Fruit fly (Drosophila melanogaster) whole organism, embryonic: ENCODE data around the gene Shal.

Source experiments
- Awh ChIP-seq: fragments of 200-800 bp; sonication (Bioruptor generic); IDR thresholded peaks from 2 replicates; pipeline ENCODE4, ENCODE4 v1.3.6; 2022; ENCODE audit warnings: missing biosample characterization, missing genetic modification characterization
- Bgb ChIP-seq: fragments of 200-800 bp; sonication (Bioruptor generic); IDR thresholded peaks from 2 replicates; pipeline ENCODE4 v1.3.6; 2022; ENCODE audit warnings: missing biosample characterization, missing genetic modification characterization; ENCODE audit not compliant: partially characterized antibody
- CG11398 ChIP-seq: fragments of 200-800 bp; sonication (Bioruptor generic); optimal IDR thresholded peaks from 2 replicates; lab custom pipeline; 2016; ENCODE audit warnings: missing biosample characterization, missing genetic modification characterization
- CG11695 ChIP-seq: fragments of 200-800 bp; sonication (Bioruptor generic); IDR thresholded peaks from 3 replicates; pipeline ENCODE4 v1.3.6; 2022; ENCODE audit warnings: missing biosample characterization, missing genetic modification characterization
- CG12744 ChIP-seq: fragments of 200-800 bp; sonication (Bioruptor generic); optimal IDR thresholded peaks from 2 replicates; lab custom pipeline; 2016; ENCODE audit warnings: missing biosample characterization, missing genetic modification characterization
- CG14050 ChIP-seq: fragments of 200-800 bp; sonication (Bioruptor generic); IDR thresholded peaks from 3 replicates; pipeline ENCODE4 v1.3.6; 2022; ENCODE audit warnings: missing biosample characterization, missing genetic modification characterization
- CG16779 ChIP-seq: fragments of 200-800 bp; sonication (Bioruptor generic); IDR thresholded peaks from 2 replicates; pipeline ENCODE4 v1.3.6; 2022; ENCODE audit warnings: missing biosample characterization, missing genetic modification characterization
- CG17912 ChIP-seq: fragments of 200-800 bp; sonication (Bioruptor generic); optimal IDR thresholded peaks from 2 replicates; lab custom pipeline; 2018; ENCODE audit warnings: missing biosample characterization, mild to moderate bottlenecking, missing genetic modification characterization
- CG18599 ChIP-seq: fragments of 200-800 bp; sonication (Bioruptor generic); optimal IDR thresholded peaks from 3 replicates; lab custom pipeline; 2017; ENCODE audit warnings: missing biosample characterization, missing genetic modification characterization, mild to moderate bottlenecking, moderate library complexity, missing genetic modification reagents
- CG2199 ChIP-seq: fragments of 200-800 bp; sonication (Bioruptor generic); IDR thresholded peaks from 3 replicates; pipeline ENCODE4 v1.3.6; 2022; ENCODE audit warnings: missing biosample characterization, missing genetic modification characterization
- CG2712 ChIP-seq: fragments of 200-800 bp; optimal IDR thresholded peaks from 3 replicates; lab custom pipeline; 2019; ENCODE audit warnings: missing biosample characterization, mild to moderate bottlenecking, missing genetic modification characterization, moderate library complexity
- CG3065 ChIP-seq: fragments of 200-800 bp; sonication (Bioruptor generic); optimal IDR thresholded peaks from 2 replicates; lab custom pipeline; 2016; ENCODE audit warnings: missing biosample characterization, missing genetic modification characterization
- CG31224 ChIP-seq: fragments of 200-800 bp; sonication (Bioruptor generic); IDR thresholded peaks from 2 replicates; pipeline ENCODE4 v1.3.6; 2022; ENCODE audit warnings: missing biosample characterization, missing genetic modification characterization
- CG31365 ChIP-seq: fragments of 200-800 bp; sonication (Bioruptor generic); optimal IDR thresholded peaks from 2 replicates; lab custom pipeline; 2018; ENCODE audit warnings: missing biosample characterization, mild to moderate bottlenecking, missing genetic modification characterization
- CG34224 ChIP-seq: fragments of 200-800 bp; sonication (Bioruptor generic); IDR thresholded peaks from 3 replicates; pipeline ENCODE4 v1.3.6; 2022; ENCODE audit warnings: missing biosample characterization, missing genetic modification characterization; ENCODE audit not compliant: partially characterized antibody
- CG42726 ChIP-seq: fragments of 200-800 bp; sonication (Bioruptor generic); IDR thresholded peaks from 2 replicates; pipeline ENCODE4 v1.3.6; 2022; ENCODE audit warnings: missing biosample characterization, missing genetic modification characterization; ENCODE audit not compliant: partially characterized antibody
- CG4820 ChIP-seq: fragments of 200-800 bp; sonication (Bioruptor generic); optimal IDR thresholded peaks from 3 replicates; lab custom pipeline; 2016; ENCODE audit warnings: missing biosample characterization, missing genetic modification characterization
- CG9876 ChIP-seq: fragments of 200-800 bp; sonication (Bioruptor generic); optimal IDR thresholded peaks from 2 replicates; lab custom pipeline; 2016; ENCODE audit warnings: missing biosample characterization, missing genetic modification characterization
- Dfd ChIP-seq, 2 experiments: fragments of >200 bp; optimal IDR thresholded peaks; 2 replicates each; lab custom pipeline; 2017; ENCODE audit warnings: missing biosample characterization in 2 of 2, missing genetic modification characterization in 2 of 2
- Fer1 ChIP-seq: fragments of 200-800 bp; sonication (Bioruptor generic); optimal IDR thresholded peaks from 2 replicates; lab custom pipeline; 2017; ENCODE audit warnings: missing biosample characterization, mild to moderate bottlenecking, missing genetic modification characterization
- HHEX ChIP-seq: fragments of 200-800 bp; sonication (Bioruptor generic); optimal IDR thresholded peaks from 3 replicates; lab custom pipeline; 2017; ENCODE audit warnings: missing biosample characterization, mild to moderate bottlenecking, missing genetic modification characterization, missing genetic modification reagents
- HLH4C ChIP-seq: fragments of 200-800 bp; sonication (Bioruptor generic); IDR thresholded peaks from 3 replicates; pipeline ENCODE4 v1.3.6; 2022; ENCODE audit warnings: missing biosample characterization, missing genetic modification characterization; ENCODE audit not compliant: partially characterized antibody
- HLH54F ChIP-seq: fragments of 200-800 bp; sonication (Bioruptor generic); optimal IDR thresholded peaks from 3 replicates; lab custom pipeline; 2016; ENCODE audit warnings: missing biosample characterization, missing genetic modification characterization
- MTF-1 ChIP-seq: fragments of 200-800 bp; sonication (Bioruptor generic); optimal IDR thresholded peaks from 2 replicates; lab custom pipeline; 2018; ENCODE audit warnings: missing biosample characterization, mild to moderate bottlenecking, missing genetic modification characterization, borderline replicate concordance
- Mad ChIP-seq: fragments of 200-800 bp; sonication (Bioruptor generic); optimal IDR thresholded peaks from 2 replicates; lab custom pipeline; 2016; ENCODE audit warnings: missing biosample characterization, missing genetic modification characterization
- Oaz ChIP-seq: fragments of 200-800 bp; sonication (Bioruptor generic); IDR thresholded peaks from 2 replicates; pipeline ENCODE4 v1.3.6; 2022; ENCODE audit warnings: missing biosample characterization, missing genetic modification characterization
- Opbp ChIP-seq: fragments of 200-800 bp; sonication (Bioruptor generic); IDR thresholded peaks from 3 replicates; pipeline ENCODE4 v1.3.6; 2022; ENCODE audit warnings: missing biosample characterization, missing genetic modification characterization; ENCODE audit not compliant: partially characterized antibody
- Vsx1 ChIP-seq: fragments of 200-800 bp; sonication (Bioruptor generic); optimal IDR thresholded peaks from 2 replicates; lab custom pipeline; 2017; ENCODE audit warnings: missing biosample characterization, mild to moderate bottlenecking, missing genetic modification characterization, missing genetic modification reagents
- amos ChIP-seq: fragments of 200-800 bp; sonication (Bioruptor generic); IDR thresholded peaks from 2 replicates; pipeline ENCODE4 v1.3.6; 2022; ENCODE audit warnings: missing biosample characterization, missing genetic modification characterization; ENCODE audit not compliant: partially characterized antibody
- bbx ChIP-seq: fragments of 200-800 bp; sonication (Bioruptor generic); IDR thresholded peaks from 2 replicates; pipeline ENCODE4 v1.3.6; 2022; ENCODE audit warnings: missing biosample characterization, missing genetic modification characterization; ENCODE audit not compliant: partially characterized antibody
- chif ChIP-seq, 2 experiments: fragments of 200-800 bp; sonication (Bioruptor generic); optimal IDR thresholded peaks; 3 replicates each; lab custom pipeline; 2016; ENCODE audit warnings: missing biosample characterization in 2 of 2, missing genetic modification characterization in 2 of 2
- cwo ChIP-seq: fragments of 200-800 bp; sonication (Bioruptor generic); optimal IDR thresholded peaks from 3 replicates; lab custom pipeline; 2017; ENCODE audit warnings: missing biosample characterization, missing genetic modification characterization, mild to moderate bottlenecking, moderate library complexity, missing genetic modification reagents
- dimm ChIP-seq: fragments of 200-800 bp; sonication (Bioruptor generic); IDR thresholded peaks from 2 replicates; pipeline ENCODE4 v1.3.6; 2022; ENCODE audit warnings: missing biosample characterization, missing genetic modification characterization
- dm ChIP-seq: fragments of 200-800 bp; sonication (Bioruptor generic); optimal IDR thresholded peaks from 3 replicates; lab custom pipeline; 2016; ENCODE audit warnings: missing biosample characterization, missing genetic modification characterization
- dmrt11E ChIP-seq: fragments of 200-800 bp; sonication (Bioruptor generic); optimal IDR thresholded peaks from 3 replicates; lab custom pipeline; 2018; ENCODE audit warnings: missing biosample characterization, mild to moderate bottlenecking, missing genetic modification characterization, moderate library complexity
- dmrt99B ChIP-seq: fragments of 200-800 bp; sonication (Bioruptor generic); optimal IDR thresholded peaks from 2 replicates; lab custom pipeline; 2018; ENCODE audit warnings: missing biosample characterization, mild to moderate bottlenecking, missing genetic modification characterization, moderate library complexity
- en ChIP-seq: fragments of 200-800 bp; sonication (Bioruptor generic); optimal IDR thresholded peaks from 2 replicates; lab custom pipeline; 2016; ENCODE audit warnings: missing biosample characterization, missing genetic modification characterization
- eve ChIP-seq, 2 experiments: fragments of >200 bp; optimal IDR thresholded peaks; 2 replicates each; lab custom pipeline; 2017; ENCODE audit warnings: missing biosample characterization in 2 of 2, missing genetic modification characterization in 2 of 2
- ewg ChIP-seq: fragments of 200-800 bp; sonication (Bioruptor generic); optimal IDR thresholded peaks from 3 replicates; lab custom pipeline; 2017; ENCODE audit warnings: mild to moderate bottlenecking, missing biosample characterization, missing genetic modification reagents, missing genetic modification characterization
- gem ChIP-seq: fragments of 200-800 bp; sonication (Bioruptor generic); optimal IDR thresholded peaks from 2 replicates; lab custom pipeline; 2019; ENCODE audit warnings: missing biosample characterization, mild to moderate bottlenecking, missing genetic modification characterization, moderate library complexity
- lbe ChIP-seq: fragments of 200-800 bp; sonication (Bioruptor generic); optimal IDR thresholded peaks from 2 replicates; lab custom pipeline; 2016; ENCODE audit warnings: missing biosample characterization, mild to moderate bottlenecking, missing genetic modification characterization
- pita ChIP-seq: fragments of 200-800 bp; sonication (Bioruptor generic); optimal IDR thresholded peaks from 2 replicates; lab custom pipeline; 2017; ENCODE audit warnings: missing biosample characterization, mild to moderate bottlenecking, missing genetic modification characterization
- pros ChIP-seq: fragments of 200-800 bp; sonication (Bioruptor generic); optimal IDR thresholded peaks from 3 replicates; lab custom pipeline; 2019; ENCODE audit warnings: missing biosample characterization, mild to moderate bottlenecking, missing genetic modification characterization, moderate library complexity
- rib ChIP-seq: fragments of 200-800 bp; sonication (Bioruptor generic); IDR thresholded peaks from 2 replicates; pipeline ENCODE4 v1.3.6; 2022; ENCODE audit warnings: missing biosample characterization, missing genetic modification characterization
- sc ChIP-seq, 3 experiments: fragments of >200 bp in 2 of 3; fragments of 200-800 bp in 1 of 3; sonication (Bioruptor generic) in 1 of 3; optimal IDR thresholded peaks; 2 replicates in 2 of 3; 3 replicates in 1 of 3; lab custom pipeline; 2017; ENCODE audit warnings: mild to moderate bottlenecking in 1 of 3, missing biosample characterization in 1 of 3, missing genetic modification characterization in 1 of 3, missing genetic modification reagents in 1 of 3
- sens-2 ChIP-seq: fragments of 200-800 bp; sonication (Bioruptor generic); IDR thresholded peaks from 2 replicates; pipeline ENCODE4 v1.3.6; 2022; ENCODE audit warnings: missing biosample characterization, missing genetic modification characterization
- shn ChIP-seq: fragments of 200-800 bp; sonication (Bioruptor generic); optimal IDR thresholded peaks from 3 replicates; lab custom pipeline; 2016; ENCODE audit warnings: missing biosample characterization, missing genetic modification characterization
- wdn ChIP-seq: fragments of 200-800 bp; sonication (Bioruptor generic); IDR thresholded peaks from 2 replicates; pipeline ENCODE4 v1.3.6; 2022; ENCODE audit warnings: missing biosample characterization, missing genetic modification characterization
- wek ChIP-seq: fragments of 200-800 bp; sonication (Bioruptor generic); optimal IDR thresholded peaks from 3 replicates; lab custom pipeline; 2018; ENCODE audit warnings: missing biosample characterization, mild to moderate bottlenecking, missing genetic modification characterization, moderate library complexity
- zen ChIP-seq: fragments of 200-800 bp; sonication (Bioruptor generic); optimal IDR thresholded peaks from 3 replicates; lab custom pipeline; 2018; ENCODE audit warnings: missing biosample characterization, mild to moderate bottlenecking, missing genetic modification characterization, moderate library complexity

Gene Shal

DNA sequence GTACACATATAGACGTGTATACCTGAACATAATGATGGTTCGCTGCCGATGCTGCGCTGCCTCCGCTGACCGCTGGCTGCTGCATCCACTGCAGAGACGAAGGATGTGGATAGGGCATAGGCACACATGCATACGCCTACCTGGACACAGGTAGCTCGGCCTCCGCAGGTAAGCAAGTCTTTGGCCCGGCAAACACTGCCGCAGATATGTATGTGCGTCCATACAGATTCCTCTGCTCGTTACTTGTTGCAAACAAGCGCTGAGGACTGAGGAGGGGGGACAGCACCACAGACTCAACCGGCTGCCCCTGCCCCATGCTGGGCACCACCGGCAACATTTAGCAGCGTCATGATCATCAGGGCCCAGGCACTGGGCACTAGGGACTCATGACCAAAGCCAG is 27.6 kb downstream of the Shal start (continued):
- no peak for TF ChIP-seq pita (GFP tag; lab: Kevin White, UChicago)
- no peak for TF ChIP-seq rib
- TF ChIP-seq HLH54F (GFP tag; lab: Kevin White, UChicago), result no peak
- no peak for TF ChIP-seq Mad
- 0 out of 2 replicates have a peak, but pooled peaks have one; percentile 8 for TF ChIP-seq amos (GFP tag; lab: Robert Waterston, UW)
- no peak for TF ChIP-seq sc (optimal IDR thresholded peaks at IDR 0.05; lab: Kevin White, UChicago)
- TF ChIP-seq sc (GFP tag; optimal IDR thresholded peaks at IDR 0.05; lab: Kevin White, UChicago), result no peak
- TF ChIP-seq CG2199 (GFP tag; lab: Robert Waterston, UW), result peak; percentile 30; the same call in 1 of the 3 replicates
- no peak for TF ChIP-seq lbe
- TF ChIP-seq MTF-1, result no peak
- no peak for TF ChIP-seq CG9876
- TF ChIP-seq CG17912 (GFP tag; lab: Kevin White, UChicago), result no peak
- TF ChIP-seq en, result no peak
- peak; percentile 46 for TF ChIP-seq zen (tag; lab: Kevin White, UChicago)
- 0 out of 3 replicates have a peak, but pooled peaks have one; percentile 25 for TF ChIP-seq Opbp
- TF ChIP-seq wdn (GFP tag; lab: Robert Waterston, UW), result no peak
- TF ChIP-seq Dfd (GFP tag; optimal IDR thresholded peaks at IDR 0.05; lab: Kevin White, UChicago), result no peak
- no peak for TF ChIP-seq chif (GFP tag; optimal IDR thresholded peaks at IDR 0.05; lab: Kevin White, UChicago)
- TF ChIP-seq CG12744 (GFP tag; lab: Kevin White, UChicago), result no peak
- no peak for TF ChIP-seq cwo (GFP tag; lab: Kevin White, UChicago)
- TF ChIP-seq dmrt99B, result no peak
- no peak for TF ChIP-seq sens-2 (GFP tag; lab: Robert Waterston, UW)
- TF ChIP-seq Fer1, result no peak
- no peak for TF ChIP-seq dmrt11E (tag; lab: Kevin White, UChicago)
- no peak for TF ChIP-seq CG4820 (GFP tag; lab: Kevin White, UChicago)
- TF ChIP-seq dimm (GFP tag; lab: Robert Waterston, UW), result no peak
- no peak for TF ChIP-seq CG11695 (GFP tag; lab: Robert Waterston, UW)
- TF ChIP-seq HHEX (GFP tag; lab: Kevin White, UChicago), result no peak
- TF ChIP-seq wek (GFP tag; lab: Kevin White, UChicago), result no peak
- no peak for TF ChIP-seq CG18599
- no peak for TF ChIP-seq eve (GFP tag; optimal IDR thresholded peaks at IDR 0.05; lab: Kevin White, UChicago)
- no peak for TF ChIP-seq Vsx1 (GFP tag; lab: Kevin White, UChicago)
- TF ChIP-seq CG31224 (GFP tag; lab: Robert Waterston, UW), result no peak
- TF ChIP-seq CG16779, result no peak
- TF ChIP-seq shn (GFP tag; lab: Kevin White, UChicago), result no peak
- no peak for TF ChIP-seq CG11398 (GFP tag; lab: Kevin White, UChicago)
- TF ChIP-seq CG31365 (tag; lab: Kevin White, UChicago), result no peak
- TF ChIP-seq Awh (GFP tag; lab: Robert Waterston, UW), result no peak
- TF ChIP-seq gem (tag; lab: Kevin White, UChicago), result no peak
- no peak for TF ChIP-seq CG42726 (GFP tag; lab: Robert Waterston, UW)
- TF ChIP-seq bbx (GFP tag; lab: Robert Waterston, UW), result no peak
- no peak for TF ChIP-seq ewg
- no peak for TF ChIP-seq CG14050 (GFP tag; lab: Robert Waterston, UW)
- TF ChIP-seq CG2712, result no peak
- TF ChIP-seq HLH4C (GFP tag; lab: Robert Waterston, UW), result no peak
- no peak for TF ChIP-seq CG3065
- no peak for TF ChIP-seq Bgb
- TF ChIP-seq CG34224, result no peak
- no peak for TF ChIP-seq Oaz
- peak; percentile 52 for TF ChIP-seq pros
- TF ChIP-seq dm (GFP tag; lab: Kevin White, UChicago), result no peak
